Worm (Caenorhabditis elegans) whole organism, young adult: ENCODE measurements around the gene rpn-1.

Source experiments
- F49E8.2 ChIP-seq: sonication (generic microtip); optimal IDR thresholded peaks from 3 replicates; lab custom pipeline; 2017; ENCODE audit warnings: missing genetic modification characterization, mild to moderate bottlenecking, missing compliant biosample characterization, antibody characterized with exemption, moderate library complexity; ENCODE audit not compliant: insufficient read depth
- Y53F4B.3 ChIP-seq: fragments of 200-800 bp; sonication (Bioruptor generic); IDR thresholded peaks from 2 replicates; pipeline ENCODE4 v1.3.6; 2022; ENCODE audit warnings: missing genetic modification reagents, missing genetic modification characterization, missing compliant biosample characterization
- Y56A3A.18 ChIP-seq: fragments of 200-800 bp; sonication (Bioruptor generic); IDR thresholded peaks from 2 replicates; pipeline ENCODE4 v1.3.6; 2022; ENCODE audit warnings: missing genetic modification reagents, missing genetic modification characterization, missing compliant biosample characterization
- egrh-3 ChIP-seq: fragments of 200-800 bp; sonication (Bioruptor generic); IDR thresholded peaks from 2 replicates; pipeline ENCODE4 v1.3.6; 2022; ENCODE audit warnings: missing genetic modification reagents, missing genetic modification characterization, missing compliant biosample characterization
- lag-1 ChIP-seq: fragments of 200-800 bp; sonication (Bioruptor generic); IDR thresholded peaks from 2 replicates; pipeline ENCODE4 v1.3.6; 2022; ENCODE audit warnings: missing genetic modification reagents, missing genetic modification characterization, missing compliant biosample characterization
- madf-8 ChIP-seq: fragments of 200-800 bp; sonication (Bioruptor generic); conservative IDR thresholded peaks from 2 replicates; pipeline ENCODE4 v1.3.6; 2022; ENCODE audit warnings: missing genetic modification reagents, missing genetic modification characterization, missing compliant biosample characterization
- nfyb-1 ChIP-seq: fragments of 200-800 bp; sonication (Bioruptor generic); IDR thresholded peaks from 2 replicates; pipeline ENCODE4 v1.3.6; 2022; ENCODE audit warnings: missing genetic modification reagents, missing genetic modification characterization, missing compliant biosample characterization
- snpc-4 ChIP-seq, 5 experiments: fragments of 150-350 bp in 1 of 5; sonication (generic microtip) in 4 of 5; optimal IDR thresholded peaks; 2 replicates each; lab custom pipeline; 2014 to 2018; ENCODE audit warnings: missing genetic modification characterization in 5 of 5, missing biosample characterization in 3 of 5, antibody characterized with exemption in 2 of 5, mild to moderate bottlenecking in 2 of 5, missing compliant biosample characterization in 2 of 5, missing genotype in 2 of 5, moderate library complexity in 2 of 5, missing genetic modification reagents in 1 of 5
- tbp1 ChIP-seq: fragments of 200-800 bp; sonication (Bioruptor generic); optimal IDR thresholded peaks from 2 replicates; lab custom pipeline; 2018; ENCODE audit warnings: mild to moderate bottlenecking, missing genetic modification characterization, missing compliant biosample characterization

DNA sequence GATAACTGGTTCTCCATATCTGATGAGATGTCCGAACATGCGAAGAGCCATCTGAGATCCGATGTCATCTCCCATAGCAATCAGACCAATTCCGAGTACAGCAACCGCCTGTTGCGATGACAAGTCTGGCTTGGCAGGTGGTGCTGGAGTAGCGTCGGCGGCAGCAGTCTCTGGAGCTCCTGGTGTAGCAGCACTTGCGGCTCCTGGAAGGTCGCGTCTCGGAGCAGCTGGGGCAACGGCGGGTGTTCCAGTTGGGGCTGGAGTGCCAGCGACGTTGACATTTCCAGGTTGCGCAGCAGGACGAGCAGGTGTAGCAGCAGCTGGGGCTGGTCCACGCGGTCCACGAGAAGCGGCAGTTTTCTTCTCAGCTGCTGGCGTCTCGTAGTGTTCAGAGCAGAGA is 2.2 kb downstream of the rpn-1 start:
- TF ChIP-seq Y53F4B.3 (GFP tag; lab: Robert Waterston, UW) (no peak), nfyb-1 (no peak), tbp1 (GFP tag; lab: Kevin White, UChicago) (no peak), egrh-3 (GFP tag; lab: Robert Waterston, UW) (peak; percentile 92), madf-8 (no peak), Y56A3A.18 (GFP tag; lab: Robert Waterston, UW) (no peak), lag-1 (no peak), snpc-4 (GFP tag; optimal IDR thresholded peaks at IDR 0.05; lab: Kevin White, UChicago) (no peak), snpc-4 (tag; optimal IDR thresholded peaks at IDR 0.05; lab: Kevin White, UChicago) (no peak), F49E8.2 (tag; lab: Kevin White, UChicago) (no peak)
